Fruit fly (Drosophila melanogaster) whole organism, embryonic: ENCODE measurements around the gene ND-B16.6.

Experiments used
- Abd-B ChIP-seq: fragments of 200-800 bp; sonication (Bioruptor generic); optimal IDR thresholded peaks from 2 replicates; lab custom pipeline; 2018; ENCODE audit warnings: missing biosample characterization, mild to moderate bottlenecking, missing genetic modification characterization, moderate library complexity
- Awh ChIP-seq: fragments of 200-800 bp; sonication (Bioruptor generic); IDR thresholded peaks from 2 replicates; pipeline ENCODE4, ENCODE4 v1.3.6; 2022; ENCODE audit warnings: missing biosample characterization, missing genetic modification characterization
- Blimp-1 ChIP-seq: fragments of 200-800 bp; sonication (Bioruptor generic); optimal IDR thresholded peaks from 3 replicates; lab custom pipeline; 2018; ENCODE audit warnings: missing biosample characterization, missing genetic modification characterization, mild to moderate bottlenecking, moderate library complexity, missing genetic modification reagents
- CG10267 ChIP-seq: fragments of 200-800 bp; sonication (Bioruptor generic); optimal IDR thresholded peaks from 2 replicates; lab custom pipeline; 2018; ENCODE audit warnings: missing biosample characterization, mild to moderate bottlenecking, missing genetic modification characterization, moderate library complexity
- CG11247 ChIP-seq: fragments of 200-800 bp; sonication (Bioruptor generic); IDR thresholded peaks from 2 replicates; pipeline ENCODE4 v1.3.6; 2022; ENCODE audit warnings: missing biosample characterization, missing genetic modification characterization
- CG11504 ChIP-seq: fragments of 200-800 bp; sonication (Bioruptor generic); optimal IDR thresholded peaks from 3 replicates; lab custom pipeline; 2019; ENCODE audit warnings: missing biosample characterization, mild to moderate bottlenecking, missing genetic modification characterization, moderate library complexity
- CG11696 ChIP-seq: fragments of 200-800 bp; sonication (Bioruptor generic); IDR thresholded peaks from 2 replicates; pipeline ENCODE4 v1.3.6; 2022; ENCODE audit warnings: missing biosample characterization, missing genetic modification characterization
- CG12071 ChIP-seq: fragments of 200-800 bp; sonication (Bioruptor generic); optimal IDR thresholded peaks from 3 replicates; lab custom pipeline; 2018; ENCODE audit warnings: missing biosample characterization, mild to moderate bottlenecking, missing genetic modification characterization
- CG1529 ChIP-seq: fragments of 200-800 bp; sonication (Bioruptor generic); optimal IDR thresholded peaks from 3 replicates; lab custom pipeline; 2018; ENCODE audit warnings: missing biosample characterization, missing genetic modification characterization
- CG1602 ChIP-seq: fragments of 200-800 bp; sonication (Bioruptor generic); optimal IDR thresholded peaks from 3 replicates; lab custom pipeline; 2016; ENCODE audit warnings: missing biosample characterization, missing genetic modification characterization
- CG18011 ChIP-seq: fragments of 200-800 bp; sonication (Bioruptor generic); optimal IDR thresholded peaks from 2 replicates; lab custom pipeline; 2017; ENCODE audit warnings: missing biosample characterization, missing genetic modification characterization, mild to moderate bottlenecking, moderate library complexity, missing genotype
- CG18764 ChIP-seq: fragments of 200-800 bp; sonication (Bioruptor generic); optimal IDR thresholded peaks from 3 replicates; lab custom pipeline; 2016; ENCODE audit warnings: missing biosample characterization, missing genetic modification characterization
- CG2199 ChIP-seq: fragments of 200-800 bp; sonication (Bioruptor generic); IDR thresholded peaks from 3 replicates; pipeline ENCODE4 v1.3.6; 2022; ENCODE audit warnings: missing biosample characterization, missing genetic modification characterization
- CG3065 ChIP-seq: fragments of 200-800 bp; sonication (Bioruptor generic); optimal IDR thresholded peaks from 2 replicates; lab custom pipeline; 2016; ENCODE audit warnings: missing biosample characterization, missing genetic modification characterization
- CG3163 ChIP-seq: fragments of 200-800 bp; sonication (Bioruptor generic); optimal IDR thresholded peaks from 3 replicates; lab custom pipeline; 2016; ENCODE audit warnings: missing biosample characterization, missing genetic modification characterization
- CG4707 ChIP-seq: fragments of 200-800 bp; sonication (Bioruptor generic); optimal IDR thresholded peaks from 2 replicates; lab custom pipeline; 2018; ENCODE audit warnings: missing biosample characterization, mild to moderate bottlenecking, missing genetic modification characterization, moderate library complexity
- CG6654 ChIP-seq: fragments of 200-800 bp; sonication (Bioruptor generic); optimal IDR thresholded peaks from 2 replicates; lab custom pipeline; 2017; ENCODE audit warnings: missing biosample characterization, mild to moderate bottlenecking, missing genetic modification characterization
- CG9817 ChIP-seq: fragments of 200-800 bp; sonication (Bioruptor generic); optimal IDR thresholded peaks from 2 replicates; lab custom pipeline; 2018; ENCODE audit warnings: missing biosample characterization, mild to moderate bottlenecking, missing genetic modification characterization, moderate library complexity
- Camta ChIP-seq: fragments of 200-800 bp; sonication (Bioruptor generic); optimal IDR thresholded peaks from 2 replicates; lab custom pipeline; 2016; ENCODE audit warnings: missing biosample characterization, missing genetic modification characterization
- Ets65A ChIP-seq: fragments of 200-800 bp; sonication (Bioruptor generic); peaks from one replicate; lab custom pipeline; 2016; ENCODE audit warnings: missing biosample characterization, missing genetic modification characterization
- Fer2 ChIP-seq: fragments of 200-800 bp; sonication (Bioruptor generic); optimal IDR thresholded peaks from 2 replicates; lab custom pipeline; 2018; ENCODE audit warnings: missing biosample characterization, mild to moderate bottlenecking, missing genetic modification characterization, moderate library complexity
- HLH54F ChIP-seq: fragments of 200-800 bp; sonication (Bioruptor generic); optimal IDR thresholded peaks from 3 replicates; lab custom pipeline; 2016; ENCODE audit warnings: missing biosample characterization, missing genetic modification characterization
- Hmx ChIP-seq: fragments of 200-800 bp; sonication (Bioruptor generic); optimal IDR thresholded peaks from 2 replicates; lab custom pipeline; 2016; ENCODE audit warnings: missing biosample characterization, missing genetic modification characterization
- Hr39 ChIP-seq: fragments of >200 bp; optimal IDR thresholded peaks from 2 replicates; lab custom pipeline; 2017
- Hsf ChIP-seq: fragments of 200-800 bp; sonication (Bioruptor generic); optimal IDR thresholded peaks from 3 replicates; lab custom pipeline; 2016; ENCODE audit warnings: missing biosample characterization, missing genetic modification characterization
- MESR4 ChIP-seq: fragments of 200-800 bp; sonication (Bioruptor generic); optimal IDR thresholded peaks from 2 replicates; lab custom pipeline; 2018; ENCODE audit warnings: missing biosample characterization, mild to moderate bottlenecking, missing genetic modification characterization, moderate library complexity
- Max ChIP-seq: fragments of 200-800 bp; sonication (Bioruptor generic); optimal IDR thresholded peaks from 2 replicates; lab custom pipeline; 2016; ENCODE audit warnings: missing biosample characterization, mild to moderate bottlenecking, missing genetic modification characterization
- Spps ChIP-seq: fragments of 200-800 bp; sonication (Bioruptor generic); optimal IDR thresholded peaks from 2 replicates; lab custom pipeline; 2018; ENCODE audit warnings: missing biosample characterization, mild to moderate bottlenecking, missing genetic modification characterization
- Vsx1 ChIP-seq: fragments of 200-800 bp; sonication (Bioruptor generic); optimal IDR thresholded peaks from 2 replicates; lab custom pipeline; 2017; ENCODE audit warnings: missing biosample characterization, mild to moderate bottlenecking, missing genetic modification characterization, missing genetic modification reagents
- ab ChIP-seq: fragments of 200-800 bp; sonication (Bioruptor generic); optimal IDR thresholded peaks from 2 replicates; lab custom pipeline; 2016; ENCODE audit warnings: missing biosample characterization, missing genetic modification characterization
- az2 ChIP-seq: fragments of 200-800 bp; sonication (Bioruptor generic); optimal IDR thresholded peaks from 3 replicates; lab custom pipeline; 2016; ENCODE audit warnings: missing biosample characterization, missing genetic modification characterization
- da ChIP-seq: fragments of 200-800 bp; sonication (Bioruptor generic); optimal IDR thresholded peaks from 2 replicates; lab custom pipeline; 2016; ENCODE audit warnings: missing biosample characterization, missing genetic modification characterization
- dmrt11E ChIP-seq: fragments of 200-800 bp; sonication (Bioruptor generic); optimal IDR thresholded peaks from 3 replicates; lab custom pipeline; 2018; ENCODE audit warnings: missing biosample characterization, mild to moderate bottlenecking, missing genetic modification characterization, moderate library complexity
- exex ChIP-seq: fragments of 200-800 bp; sonication (Bioruptor generic); optimal IDR thresholded peaks from 4 replicates; lab custom pipeline; 2018; ENCODE audit warnings: missing biosample characterization, mild to moderate bottlenecking, missing genetic modification characterization, moderate library complexity
- gcm ChIP-seq: fragments of 200-800 bp; sonication (Bioruptor generic); optimal IDR thresholded peaks from 2 replicates; lab custom pipeline; 2019; ENCODE audit warnings: missing biosample characterization, mild to moderate bottlenecking, missing genetic modification characterization, moderate library complexity
- gro ChIP-seq: fragments of 200-800 bp; sonication (Bioruptor generic); optimal IDR thresholded peaks from 2 replicates; lab custom pipeline; 2016; ENCODE audit warnings: missing biosample characterization, missing genetic modification characterization
- hbn ChIP-seq: fragments of 200-800 bp; sonication (Bioruptor generic); IDR thresholded peaks from 2 replicates; pipeline ENCODE4 v1.3.6; 2022; ENCODE audit warnings: missing biosample characterization, missing genetic modification characterization; ENCODE audit not compliant: partially characterized antibody
- ind ChIP-seq: fragments of 200-800 bp; sonication (Bioruptor generic); optimal IDR thresholded peaks from 3 replicates; lab custom pipeline; 2016; ENCODE audit warnings: missing biosample characterization, missing genetic modification characterization
- lab ChIP-seq: fragments of 200-800 bp; sonication (Bioruptor generic); optimal IDR thresholded peaks from 3 replicates; lab custom pipeline; 2017; ENCODE audit warnings: missing biosample characterization, missing genetic modification characterization, mild to moderate bottlenecking, moderate library complexity, missing genetic modification reagents
- lilli ChIP-seq: fragments of 200-800 bp; sonication (Bioruptor generic); optimal IDR thresholded peaks from 3 replicates; lab custom pipeline; 2016; ENCODE audit warnings: missing biosample characterization, missing genetic modification characterization
- mam ChIP-seq: fragments of 200-800 bp; sonication (Bioruptor generic); optimal IDR thresholded peaks from 3 replicates; lab custom pipeline; 2016; ENCODE audit warnings: missing biosample characterization, missing genetic modification characterization
- nom ChIP-seq: fragments of 200-800 bp; sonication (Bioruptor generic); optimal IDR thresholded peaks from 2 replicates; lab custom pipeline; 2017; ENCODE audit warnings: missing biosample characterization, missing genetic modification characterization, mild to moderate bottlenecking, moderate library complexity, missing genetic modification reagents
- odd ChIP-seq: fragments of 200-800 bp; sonication (Bioruptor generic); optimal IDR thresholded peaks from 2 replicates; lab custom pipeline; 2017; ENCODE audit warnings: missing biosample characterization, mild to moderate bottlenecking, missing genetic modification characterization
- onecut ChIP-seq: fragments of 200-800 bp; sonication (Bioruptor generic); IDR thresholded peaks from 2 replicates; pipeline ENCODE4 v1.3.6; 2022; ENCODE audit warnings: missing biosample characterization, missing genetic modification characterization
- phol ChIP-seq: fragments of 200-800 bp; sonication (Bioruptor generic); optimal IDR thresholded peaks from 3 replicates; lab custom pipeline; 2018; ENCODE audit warnings: missing biosample characterization, mild to moderate bottlenecking, missing genetic modification characterization, moderate library complexity
- pzg ChIP-seq: fragments of 200-800 bp; sonication (Bioruptor generic); optimal IDR thresholded peaks from 3 replicates; lab custom pipeline; 2018; ENCODE audit warnings: missing biosample characterization, mild to moderate bottlenecking, missing genetic modification characterization, moderate library complexity
- schlank ChIP-seq: fragments of 200-800 bp; sonication (Bioruptor generic); optimal IDR thresholded peaks from 2 replicates; lab custom pipeline; 2018; ENCODE audit warnings: missing biosample characterization, mild to moderate bottlenecking, missing genetic modification characterization
- sens-2 ChIP-seq: fragments of 200-800 bp; sonication (Bioruptor generic); IDR thresholded peaks from 2 replicates; pipeline ENCODE4 v1.3.6; 2022; ENCODE audit warnings: missing biosample characterization, missing genetic modification characterization
- seq ChIP-seq: fragments of 200-800 bp; sonication (Bioruptor generic); IDR thresholded peaks from 2 replicates; pipeline ENCODE4 v1.3.6; 2022; ENCODE audit warnings: missing biosample characterization, missing genetic modification characterization
- unpg ChIP-seq: fragments of 200-800 bp; sonication (Bioruptor generic); optimal IDR thresholded peaks from 3 replicates; lab custom pipeline; 2018; ENCODE audit warnings: missing biosample characterization, mild to moderate bottlenecking, missing genetic modification characterization, moderate library complexity

The ND-B16.6 gene

dm6 chrX:6330369-6330949 is 19.7 kb downstream of the ND-B16.6 start, which contains the start of gene CG42240 (continued):
- peak; percentile 92 for TF ChIP-seq odd (GFP tag; lab: Kevin White, UChicago)
- peak; percentile 94 for TF ChIP-seq CG11504 (tag; lab: Kevin White, UChicago)
- peak; percentile 89 for TF ChIP-seq lab (GFP tag; lab: Kevin White, UChicago)
- peak; percentile 88 for TF ChIP-seq Blimp-1
- peak; percentile 65; the same call in 1 of the 2 replicates for TF ChIP-seq Awh (GFP tag; lab: Robert Waterston, UW)
- TF ChIP-seq CG9817 (tag; lab: Kevin White, UChicago) = peak; percentile 82
- peak; percentile 84 for TF ChIP-seq seq (GFP tag; lab: Robert Waterston, UW)
- peak; percentile 91 for TF ChIP-seq gcm
- TF ChIP-seq pzg = no peak
- no peak for TF ChIP-seq hbn (GFP tag; lab: Robert Waterston, UW)
- TF ChIP-seq Abd-B (GFP tag; lab: Kevin White, UChicago) = peak; percentile 81
- peak; percentile 85 for TF ChIP-seq unpg (GFP tag; lab: Kevin White, UChicago)
- TF ChIP-seq da (GFP tag; lab: Kevin White, UChicago) = no peak
- peak; percentile 80 for TF ChIP-seq CG6654 (GFP tag; lab: Kevin White, UChicago)
- peak; percentile 3 for TF ChIP-seq gro (GFP tag; lab: Kevin White, UChicago)
- TF ChIP-seq Ets65A (GFP tag; lab: Kevin White, UChicago) = peak; percentile 92
- peak; percentile 82 for TF ChIP-seq lilli (GFP tag; lab: Kevin White, UChicago)
- TF ChIP-seq Camta (GFP tag; lab: Kevin White, UChicago) = peak; percentile 86
- peak; percentile 62 for TF ChIP-seq Hmx (GFP tag; lab: Kevin White, UChicago)
- TF ChIP-seq mam (GFP tag; lab: Kevin White, UChicago) = peak; percentile 71
- peak; percentile 92 for TF ChIP-seq az2 (GFP tag; lab: Kevin White, UChicago)
- TF ChIP-seq CG4707 (GFP tag; lab: Kevin White, UChicago) = peak; percentile 57
- TF ChIP-seq CG11696 (GFP tag; lab: Robert Waterston, UW) = no peak
- TF ChIP-seq Hsf (GFP tag; lab: Kevin White, UChicago) = peak; percentile 87
- peak; percentile 89 for TF ChIP-seq ind (GFP tag; lab: Kevin White, UChicago)
- peak; percentile 1 for TF ChIP-seq CG3163
- TF ChIP-seq CG1529 (GFP tag; lab: Kevin White, UChicago) = peak; percentile 93
- peak; percentile 74 for TF ChIP-seq CG18011 (GFP tag; lab: Kevin White, UChicago)
- TF ChIP-seq CG12071 = peak; percentile 78
- TF ChIP-seq CG2199 (GFP tag; lab: Robert Waterston, UW) = no peak
- TF ChIP-seq Vsx1 = peak; percentile 78
- TF ChIP-seq schlank (tag; lab: Kevin White, UChicago) = peak; percentile 14
- TF ChIP-seq dmrt11E (tag; lab: Kevin White, UChicago) = peak; percentile 72
- peak; percentile 91 for TF ChIP-seq Max (GFP tag; lab: Kevin White, UChicago)
- peak; percentile 89 for TF ChIP-seq CG1602
- TF ChIP-seq exex (tag; lab: Kevin White, UChicago) = peak; percentile 55
- peak; percentile 72 for TF ChIP-seq HLH54F (GFP tag; lab: Kevin White, UChicago)
- peak; percentile 72 for TF ChIP-seq onecut
- peak; percentile 45; the same call in 1 of the 2 replicates for TF ChIP-seq CG11247
- TF ChIP-seq CG3065 (GFP tag; lab: Kevin White, UChicago) = peak; percentile 73
- peak; percentile 21 for TF ChIP-seq MESR4 (GFP tag; lab: Kevin White, UChicago)
- peak; percentile 81 for TF ChIP-seq Spps (tag; lab: Kevin White, UChicago)
- TF ChIP-seq Hr39 (lab: Kevin White, UChicago) = no peak
- TF ChIP-seq CG10267 = peak; percentile 87
- peak; percentile 83 for TF ChIP-seq nom (GFP tag; lab: Kevin White, UChicago)
- TF ChIP-seq Fer2 = peak; percentile 77
- peak; percentile 85 for TF ChIP-seq CG18764 (GFP tag; lab: Kevin White, UChicago)
- TF ChIP-seq sens-2 = no peak
- peak; percentile 95 for TF ChIP-seq phol
- TF ChIP-seq ab (GFP tag; lab: Kevin White, UChicago) = no peak
